Worm (Caenorhabditis elegans) whole organism, early embryonic: ENCODE measurements around the gene acdh-9.

Source experiments
- B0310.2 ChIP-seq: sonication (generic microtip); optimal IDR thresholded peaks from 2 replicates; lab custom pipeline; 2016; ENCODE audit warnings: mild to moderate bottlenecking, missing genetic modification characterization, missing compliant biosample characterization
- F13C5.2 ChIP-seq: sonication (generic microtip); optimal IDR thresholded peaks from 2 replicates; lab custom pipeline; 2017; ENCODE audit warnings: mild to moderate bottlenecking, missing genetic modification characterization, inconsistent platforms, missing compliant biosample characterization
- ama-1 ChIP-seq: fragments of 150-350 bp; optimal IDR thresholded peaks from 2 replicates; lab custom pipeline; 2014
- ets-7 ChIP-seq: sonication (generic microtip); optimal IDR thresholded peaks from 2 replicates; lab custom pipeline; 2016; ENCODE audit warnings: missing genotype, missing genetic modification characterization, missing compliant biosample characterization
- flt-1 ChIP-seq: fragments of 200-800 bp; sonication (Bioruptor generic); IDR thresholded peaks from 2 replicates; pipeline ENCODE4 v1.3.6; 2022; ENCODE audit warnings: missing genetic modification characterization, missing compliant biosample characterization
- hnd-1 ChIP-seq: sonication (generic microtip); optimal IDR thresholded peaks from 2 replicates; lab custom pipeline; 2016; ENCODE audit warnings: missing genetic modification characterization, missing compliant biosample characterization
- tbx-37 ChIP-seq: fragments of 200-800 bp; sonication (Bioruptor generic); conservative IDR thresholded peaks from 2 replicates; pipeline ENCODE4 v1.3.6; 2022; ENCODE audit warnings: missing genetic modification reagents, missing genetic modification characterization, missing compliant biosample characterization
- tra-4 ChIP-seq: sonication (generic microtip); optimal IDR thresholded peaks from 2 replicates; lab custom pipeline; 2017; ENCODE audit warnings: missing genetic modification characterization, missing compliant biosample characterization

DNA sequence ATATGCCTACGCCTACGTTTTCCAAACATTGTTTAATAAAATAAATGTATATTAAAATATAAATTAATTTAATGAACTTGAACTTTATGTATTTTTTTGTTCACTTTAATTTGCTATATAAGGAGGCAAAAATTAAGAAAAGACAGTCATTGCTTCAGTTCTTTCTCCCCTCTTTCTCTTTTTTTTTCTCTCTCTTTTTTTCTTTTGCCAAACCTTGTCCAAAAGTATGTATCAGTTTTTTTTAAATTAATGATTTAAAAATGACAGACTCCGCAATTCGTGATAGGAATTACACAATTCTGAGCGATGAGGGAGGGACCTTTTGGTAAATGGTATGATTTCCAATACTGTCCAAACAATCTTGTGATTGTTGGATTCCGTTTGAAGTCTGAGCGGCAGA, 45.4 kb downstream of the acdh-9 start, which contains the start of gene F46F5.13:
- TF ChIP-seq tbx-37 (no peak), flt-1 (no peak), tra-4 (tag; lab: Kevin White, UChicago) (no peak), B0310.2 (tag; lab: Kevin White, UChicago) (no peak), ets-7 (tag; lab: Kevin White, UChicago) (no peak), ama-1 (no peak), hnd-1 (tag; lab: Kevin White, UChicago) (no peak), F13C5.2 (tag; lab: Kevin White, UChicago) (no peak)
